Fruit fly (Drosophila melanogaster): ENCODE results near the gene klar.

DNA sequence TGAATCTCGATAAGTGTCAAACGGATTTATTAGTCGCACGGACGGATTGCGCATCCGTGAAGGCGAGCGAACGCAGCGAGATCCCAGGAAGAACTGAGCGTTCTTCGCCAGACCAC lies 48.6 kb upstream of the klar start, which contains the start of gene Kah:
- TF ChIP-seq Hr39 (GFP tag; optimal IDR thresholded peaks at IDR 0.05) (no peak), CG6276 (GFP tag; optimal IDR thresholded peaks at IDR 0.05) (no peak), Blimp-1 (GFP tag; optimal IDR thresholded peaks at IDR 0.05) (no peak)

Data from whole organism, prepupa.